Fruit fly (Drosophila melanogaster) Kc167 (cell line): ENCODE results near the gene CG5776.
A peak's percentile ranks its signal among the peaks of the same experiment; 100 is the strongest.

Source experiments
- Myc ChIP-seq: fragments of >200 bp; optimal IDR thresholded peaks from 2 replicates; lab custom pipeline; 2017; ENCODE audit warnings: missing external identifiers
- Sin3A ChIP-seq: fragments of >200 bp; optimal IDR thresholded peaks from 2 replicates; lab custom pipeline; 2018; ENCODE audit warnings: missing external identifiers
- h ChIP-seq: fragments of >200 bp; optimal IDR thresholded peaks from 3 replicates; lab custom pipeline; 2018; ENCODE audit warnings: missing external identifiers
- insv ChIP-seq: fragments of >200 bp; optimal IDR thresholded peaks from 3 replicates; lab custom pipeline; 2018; ENCODE audit warnings: missing external identifiers
- psq ChIP-seq: fragments of >200 bp; optimal IDR thresholded peaks from 2 replicates; lab custom pipeline; 2017; ENCODE audit warnings: missing external identifiers
- ttk ChIP-seq: sonication (Bioruptor generic); optimal IDR thresholded peaks from 2 replicates; lab custom pipeline; 2017; ENCODE audit warnings: missing external identifiers

The CG5776 gene

dm6 chr2L:12704418-12704920 is at the start of gene CG5776, which contains the start of gene spict:
Gene CG5776 (minus strand): TSS chr2L:12704451.
Gene spict (plus strand): TSS chr2L:12704725.
- TF ChIP-seq Sin3A (no peak), psq (lab: Kevin White, UChicago) (no peak), ttk (lab: Kevin White, UChicago) (no peak), Myc (lab: Kevin White, UChicago) (no peak), h (lab: Kevin White, UChicago) (no peak), insv (lab: Kevin White, UChicago) (no peak)

dm6 chr2L:12750060-12750459 is 45.8 kb upstream of the CG5776 start:
- TF ChIP-seq Sin3A (no peak), insv (lab: Kevin White, UChicago) (no peak), psq (lab: Kevin White, UChicago) (no peak), ttk (lab: Kevin White, UChicago) (no peak)

- no peak for TF ChIP-seq psq (lab: Kevin White, UChicago)
- no peak for TF ChIP-seq h (lab: Kevin White, UChicago)
- no peak for TF ChIP-seq insv (lab: Kevin White, UChicago)
- TF ChIP-seq ttk (lab: Kevin White, UChicago), result no peak
- TF ChIP-seq Myc (lab: Kevin White, UChicago), result no peak
- TF ChIP-seq Sin3A, result no peak
Measured at dm6 chr2L:12721794-12722315, 17.6 kb upstream of the CG5776 start, which contains the start of gene Pih1D1. Gene Pih1D1 (minus strand): TSS chr2L:12721843.

- TF ChIP-seq ttk (lab: Kevin White, UChicago) (peak; percentile 95), Myc (lab: Kevin White, UChicago) (no peak)
Measured at dm6 chr2L:12720430-12721396, 16.5 kb upstream of the CG5776 start.

dm6 chr2L:12719712-12720429 is 15.6 kb upstream of the CG5776 start:
- TF ChIP-seq psq (lab: Kevin White, UChicago) (no peak), h (lab: Kevin White, UChicago) (no peak), Sin3A (no peak), insv (lab: Kevin White, UChicago) (no peak)

dm6 chr2L:12718437-12719376 is 14.5 kb upstream of the CG5776 start, which contains the start of gene MRP:
Gene MRP (plus strand): TSS chr2L:12719045.
- TF ChIP-seq psq (lab: Kevin White, UChicago), result no peak
- TF ChIP-seq h (lab: Kevin White, UChicago), result no peak
- TF ChIP-seq ttk (lab: Kevin White, UChicago), result no peak
- no peak for TF ChIP-seq insv (lab: Kevin White, UChicago)
- TF ChIP-seq Myc (lab: Kevin White, UChicago), result no peak
- no peak for TF ChIP-seq Sin3A

dm6 chr2L:12712852-12713251 is 8.6 kb upstream of the CG5776 start, which contains the start of gene CG5787:
Gene CG5787 (minus strand): TSS chr2L:12712952.
- TF ChIP-seq insv (lab: Kevin White, UChicago), result no peak
- TF ChIP-seq Myc (lab: Kevin White, UChicago), result no peak
- TF ChIP-seq ttk (lab: Kevin White, UChicago), result no peak
- no peak for TF ChIP-seq h (lab: Kevin White, UChicago)
- TF ChIP-seq Sin3A, result no peak
- no peak for TF ChIP-seq psq (lab: Kevin White, UChicago)

- TF ChIP-seq Sin3A (no peak), psq (lab: Kevin White, UChicago) (no peak), insv (lab: Kevin White, UChicago) (no peak), ttk (lab: Kevin White, UChicago) (no peak), h (lab: Kevin White, UChicago) (no peak), Myc (lab: Kevin White, UChicago) (no peak)
Measured at dm6 chr2L:12712255-12712654, 8.0 kb upstream of the CG5776 start.

dm6 chr2L:12708576-12708975 is 4.3 kb upstream of the CG5776 start:
- no peak for TF ChIP-seq insv (lab: Kevin White, UChicago)
- no peak for TF ChIP-seq ttk (lab: Kevin White, UChicago)
- no peak for TF ChIP-seq Sin3A
- TF ChIP-seq Myc (lab: Kevin White, UChicago), result no peak
- no peak for TF ChIP-seq h (lab: Kevin White, UChicago)
- TF ChIP-seq psq (lab: Kevin White, UChicago), result no peak

- TF ChIP-seq h (lab: Kevin White, UChicago), result no peak
- TF ChIP-seq Sin3A, result no peak
- no peak for TF ChIP-seq psq (lab: Kevin White, UChicago)
- no peak for TF ChIP-seq ttk (lab: Kevin White, UChicago)
- no peak for TF ChIP-seq insv (lab: Kevin White, UChicago)
- TF ChIP-seq Myc (lab: Kevin White, UChicago), result no peak
Measured at dm6 chr2L:12707540-12707939, 3.3 kb upstream of the CG5776 start, which contains the start of the genes CG6180 and CG15484. Gene CG6180 (plus strand): TSS chr2L:12707661. Gene CG15484 (minus strand): TSS chr2L:12707711.
